Worm (Caenorhabditis elegans) whole organism, L3 larva: ENCODE data around the gene eif-2Balpha.

Source experiments
- R02D3.7 ChIP-seq: fragments of 150-350 bp; optimal IDR thresholded peaks from 2 replicates; lab custom pipeline; 2014; ENCODE audit warnings: missing biosample characterization, missing genetic modification characterization
- ZK546.5 ChIP-seq: sonication (generic microtip); optimal IDR thresholded peaks from 2 replicates; lab custom pipeline; 2017; ENCODE audit warnings: missing biosample characterization, missing genetic modification characterization
- ama-1 ChIP-seq: fragments of 150-350 bp; optimal IDR thresholded peaks from 2 replicates; lab custom pipeline; 2018
- ceh-16 ChIP-seq: sonication (generic microtip); optimal IDR thresholded peaks from 2 replicates; lab custom pipeline; 2017; ENCODE audit warnings: missing biosample characterization, missing genetic modification characterization
- ceh-28 ChIP-seq: fragments of 150-350 bp; optimal IDR thresholded peaks from 2 replicates; lab custom pipeline; 2014; ENCODE audit warnings: missing biosample characterization, missing genetic modification reagents, missing genetic modification characterization
- ceh-82 ChIP-seq: fragments of 150-350 bp; optimal IDR thresholded peaks from 2 replicates; lab custom pipeline; 2014; ENCODE audit warnings: missing biosample characterization, missing genetic modification characterization
- ceh-9 ChIP-seq: sonication (generic microtip); optimal IDR thresholded peaks from 2 replicates; lab custom pipeline; 2018; ENCODE audit warnings: missing biosample characterization, missing genetic modification characterization
- egl-27 ChIP-seq: sonication (generic microtip); optimal IDR thresholded peaks from 4 replicates; lab custom pipeline; 2017; ENCODE audit warnings: missing biosample characterization, missing genetic modification reagents, missing genetic modification characterization
- egl-5 ChIP-seq: fragments of 150-350 bp; optimal IDR thresholded peaks from 2 replicates; lab custom pipeline; 2017; ENCODE audit warnings: missing biosample characterization, missing genetic modification reagents, missing genetic modification characterization, inconsistent platforms
- elt-3 ChIP-seq, 3 experiments: fragments of 150-350 bp in 1 of 3; sonication (generic microtip) in 2 of 3; optimal IDR thresholded peaks; 2 replicates in 2 of 3; 4 replicates in 1 of 3; lab custom pipeline; 2014 to 2017; ENCODE audit warnings: missing biosample characterization in 3 of 3, missing genetic modification characterization in 3 of 3
- eor-1 ChIP-seq, 2 experiments: fragments of 150-350 bp; optimal IDR thresholded peaks; 2 replicates each; lab custom pipeline; 2014 to 2018; ENCODE audit warnings: missing biosample characterization in 2 of 2, missing genetic modification characterization in 2 of 2
- fkh-10 ChIP-seq: sonication (generic microtip); optimal IDR thresholded peaks from 2 replicates; lab custom pipeline; 2017; ENCODE audit warnings: missing biosample characterization, missing genetic modification reagents, missing genetic modification characterization
- fkh-2 ChIP-seq: fragments of 150-350 bp; optimal IDR thresholded peaks from 2 replicates; lab custom pipeline; 2014; ENCODE audit warnings: missing biosample characterization, missing genetic modification reagents, missing genetic modification characterization
- fos-1 ChIP-seq: fragments of 150-350 bp; optimal IDR thresholded peaks from 2 replicates; lab custom pipeline; 2014; ENCODE audit warnings: missing biosample characterization, missing genetic modification characterization
- hmg-11 ChIP-seq: sonication (generic microtip); optimal IDR thresholded peaks from 2 replicates; lab custom pipeline; 2016; ENCODE audit warnings: missing genetic modification characterization, missing compliant biosample characterization
- jun-1 ChIP-seq: fragments of 150-350 bp; optimal IDR thresholded peaks from 2 replicates; lab custom pipeline; 2014; ENCODE audit warnings: missing biosample characterization, missing genetic modification reagents, missing genetic modification characterization
- lin-15B ChIP-seq: fragments of 150-350 bp; optimal IDR thresholded peaks from 2 replicates; lab custom pipeline; 2014; ENCODE audit warnings: missing biosample characterization, missing genetic modification characterization
- lin-39 ChIP-seq: fragments of 150-350 bp; optimal IDR thresholded peaks from 2 replicates; lab custom pipeline; 2018; ENCODE audit warnings: missing biosample characterization, missing genetic modification reagents, missing genetic modification characterization
- lsy-12 ChIP-seq: sonication (generic microtip); optimal IDR thresholded peaks from 2 replicates; lab custom pipeline; 2016; ENCODE audit warnings: mild to moderate bottlenecking, missing genetic modification characterization, missing compliant biosample characterization
- mdl-1 ChIP-seq: fragments of 150-350 bp; optimal IDR thresholded peaks from 2 replicates; lab custom pipeline; 2014; ENCODE audit warnings: missing biosample characterization, missing genetic modification characterization
- mml-1 ChIP-seq: fragments of 150-350 bp; sonication (generic microtip); optimal IDR thresholded peaks from 3 replicates; lab custom pipeline; 2014; ENCODE audit warnings: missing biosample characterization, missing genetic modification characterization
- nfya-1 ChIP-seq: sonication (generic microtip); optimal IDR thresholded peaks from 2 replicates; lab custom pipeline; 2017; ENCODE audit warnings: missing genetic modification characterization, mild to moderate bottlenecking, missing compliant biosample characterization, antibody characterized with exemption, moderate library complexity; ENCODE audit not compliant: insufficient read depth
- nhr-23 ChIP-seq: fragments of 150-350 bp; optimal IDR thresholded peaks from 2 replicates; lab custom pipeline; 2014; ENCODE audit warnings: missing biosample characterization, missing genetic modification reagents, missing genetic modification characterization
- nhr-237 ChIP-seq: fragments of 150-350 bp; optimal IDR thresholded peaks from 2 replicates; lab custom pipeline; 2014; ENCODE audit warnings: missing biosample characterization, missing genetic modification characterization
- nhr-25 ChIP-seq: sonication (generic microtip); optimal IDR thresholded peaks from 2 replicates; lab custom pipeline; 2017; ENCODE audit warnings: missing biosample characterization, missing genetic modification characterization
- nhr-28 ChIP-seq: fragments of 150-350 bp; optimal IDR thresholded peaks from 2 replicates; lab custom pipeline; 2014; ENCODE audit warnings: missing biosample characterization, missing genetic modification characterization
- nhr-43 ChIP-seq: sonication (generic microtip); optimal IDR thresholded peaks from 2 replicates; lab custom pipeline; 2016; ENCODE audit warnings: mild to moderate bottlenecking, missing genetic modification characterization, missing compliant biosample characterization; ENCODE audit not compliant: poor library complexity, severe bottlenecking
- nhr-76 ChIP-seq: fragments of 150-350 bp; sonication (generic microtip); optimal IDR thresholded peaks from 5 replicates; lab custom pipeline; 2014; ENCODE audit warnings: missing biosample characterization, missing genetic modification characterization
- nhr-77 ChIP-seq: fragments of 150-350 bp; optimal IDR thresholded peaks from 2 replicates; lab custom pipeline; 2014; ENCODE audit warnings: missing biosample characterization, missing genetic modification characterization
- pha-4 ChIP-seq: fragments of 150-350 bp; optimal IDR thresholded peaks from 2 replicates; lab custom pipeline; 2014; ENCODE audit warnings: missing biosample characterization, missing genetic modification reagents, missing genetic modification characterization
- pqm-1 ChIP-seq: fragments of 150-350 bp; optimal IDR thresholded peaks from 2 replicates; lab custom pipeline; 2017; ENCODE audit warnings: missing biosample characterization, missing genetic modification characterization, inconsistent platforms
- sea-2 ChIP-seq: fragments of 150-350 bp; sonication (generic microtip); optimal IDR thresholded peaks from 4 replicates; lab custom pipeline; 2014; ENCODE audit warnings: missing biosample characterization, missing genetic modification reagents, missing genetic modification characterization
- snpc-4 ChIP-seq: fragments of 150-350 bp; optimal IDR thresholded peaks from 2 replicates; lab custom pipeline; 2014; ENCODE audit warnings: missing biosample characterization, missing genetic modification characterization
- tbx-2 ChIP-seq: sonication (generic microtip); optimal IDR thresholded peaks from 2 replicates; lab custom pipeline; 2016; ENCODE audit warnings: mild to moderate bottlenecking, missing genetic modification characterization, missing compliant biosample characterization
- unc-62 ChIP-seq: fragments of 150-350 bp; sonication (generic microtip); optimal IDR thresholded peaks from 4 replicates; lab custom pipeline; 2014; ENCODE audit warnings: missing biosample characterization, missing genetic modification reagents, missing genetic modification characterization
- zag-1 ChIP-seq: fragments of 150-350 bp; optimal IDR thresholded peaks from 2 replicates; lab custom pipeline; 2014; ENCODE audit warnings: missing biosample characterization, missing genetic modification characterization
- ztf-11 ChIP-seq: fragments of 150-350 bp; optimal IDR thresholded peaks from 2 replicates; lab custom pipeline; 2014; ENCODE audit warnings: missing biosample characterization, missing genetic modification characterization
- ztf-4 ChIP-seq: fragments of 150-350 bp; optimal IDR thresholded peaks from 2 replicates; lab custom pipeline; 2014; ENCODE audit warnings: missing biosample characterization, missing genetic modification characterization

Gene eif-2Balpha

DNA sequence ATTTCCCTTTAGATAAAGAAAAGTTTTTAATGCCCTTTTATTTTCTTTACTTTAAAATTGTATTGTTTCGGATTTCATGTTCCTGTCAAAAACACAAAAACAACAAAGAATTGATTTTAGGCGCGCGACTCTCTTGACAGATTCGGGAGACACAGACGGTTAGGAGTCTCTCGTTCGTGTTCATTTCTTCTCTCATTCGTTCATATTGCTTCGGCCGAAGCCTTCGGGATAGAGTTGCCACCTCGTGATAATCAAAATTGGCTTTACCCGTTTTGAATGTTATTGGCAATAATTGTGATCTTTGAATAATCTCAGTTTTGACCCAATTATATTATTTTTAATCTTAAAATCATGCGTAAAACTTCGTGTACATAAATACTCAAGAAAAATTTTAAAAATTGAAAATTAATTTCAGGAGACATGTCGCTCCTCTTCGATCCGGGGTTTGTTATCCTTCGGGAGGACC, 31.8 kb upstream of the eif-2Balpha start, which contains the start of gene F55H2.5:
Gene F55H2.5, plus strand, starts transcription at position 416 of the 466 bp plus-strand sequence.
- peak; percentile 43 for TF ChIP-seq ama-1
- no peak for TF ChIP-seq zag-1 (tag; lab: Kevin White, UChicago)
- TF ChIP-seq lin-15B (tag; lab: Kevin White, UChicago), result peak; percentile 2
- TF ChIP-seq ceh-9 (tag; lab: Kevin White, UChicago), result no peak
- peak; percentile 5 for TF ChIP-seq pha-4
- peak; percentile 18 for TF ChIP-seq nfya-1 (tag; lab: Kevin White, UChicago)
- peak; percentile 31 for TF ChIP-seq hmg-11 (tag; lab: Kevin White, UChicago)
- TF ChIP-seq, all 47 proteins: peak for 5

- TF ChIP-seq mml-1 (tag; lab: Kevin White, UChicago), result no peak
- no peak for TF ChIP-seq egl-27
- no peak for TF ChIP-seq R02D3.7 (tag; lab: Kevin White, UChicago)
- no peak for TF ChIP-seq nhr-25 (tag; lab: Kevin White, UChicago)
- TF ChIP-seq fkh-10, result no peak
- TF ChIP-seq tbx-2 (tag; lab: Kevin White, UChicago), result no peak
- TF ChIP-seq nhr-237 (tag; lab: Kevin White, UChicago), result no peak
- no peak for TF ChIP-seq snpc-4 (tag; lab: Kevin White, UChicago)
- TF ChIP-seq nhr-77 (tag; lab: Kevin White, UChicago), result no peak
- no peak for TF ChIP-seq ztf-4
- TF ChIP-seq nhr-43 (tag; lab: Kevin White, UChicago), result no peak
These were observed 31.3 kb upstream of the eif-2Balpha start for ce11 chrIII:9511660-9512059.

- TF ChIP-seq mml-1 (tag; lab: Kevin White, UChicago) (no peak), nhr-23 (tag; lab: Kevin White, UChicago) (no peak), jun-1 (tag; lab: Kevin White, UChicago) (no peak), R02D3.7 (tag; lab: Kevin White, UChicago) (no peak), nhr-28 (no peak), ZK546.5 (no peak), mdl-1 (tag; lab: Kevin White, UChicago) (no peak), pqm-1 (tag; lab: Kevin White, UChicago) (no peak), elt-3 (tag; optimal IDR thresholded peaks at IDR 0.05; lab: Kevin White, UChicago) (no peak), ztf-4 (no peak)
These were observed 29.9 kb upstream of the eif-2Balpha start for ce11 chrIII:9513006-9513405.

DNA sequence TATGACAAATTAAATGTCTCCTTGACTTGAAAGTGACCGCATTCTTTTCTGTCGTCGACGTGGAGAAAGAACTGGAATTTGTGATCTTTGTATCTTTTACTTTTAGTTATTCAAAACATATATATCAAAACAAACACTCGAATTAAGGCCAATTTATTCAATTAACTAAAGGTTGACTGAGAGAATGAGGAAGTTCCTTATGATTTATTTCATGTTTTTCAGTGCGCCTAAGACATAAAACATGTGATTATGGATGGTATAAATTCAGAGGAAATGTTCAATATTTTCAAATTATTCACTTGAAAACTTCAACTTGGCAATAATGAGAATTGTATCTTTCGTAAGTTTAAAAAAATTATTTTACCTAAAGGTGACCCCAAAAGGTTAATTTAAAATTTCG, 29.4 kb upstream of the eif-2Balpha start, which contains the start of gene F55H2.8:
Gene F55H2.8, plus strand, starts transcription at position 301 of the 400 bp plus-strand sequence.
- TF ChIP-seq ceh-16, result no peak
- no peak for TF ChIP-seq fkh-2 (tag; lab: Kevin White, UChicago)
- TF ChIP-seq pqm-1 (tag; lab: Kevin White, UChicago), result no peak
- TF ChIP-seq nhr-23 (tag; lab: Kevin White, UChicago), result peak; percentile 17

ce11 chrIII:9516148-9516547, 26.8 kb upstream of the eif-2Balpha start, which contains the start of gene F55H2.7:
Gene F55H2.7, minus strand, starts transcription at chrIII:9516248.
- TF ChIP-seq nhr-237 (tag; lab: Kevin White, UChicago) (no peak), fkh-2 (tag; lab: Kevin White, UChicago) (no peak), mdl-1 (tag; lab: Kevin White, UChicago) (no peak), sea-2 (no peak), ceh-82 (tag; lab: Kevin White, UChicago) (no peak), nhr-43 (tag; lab: Kevin White, UChicago) (no peak), ztf-4 (no peak), elt-3 (tag; optimal IDR thresholded peaks at IDR 0.05; lab: Kevin White, UChicago) (no peak)

DNA sequence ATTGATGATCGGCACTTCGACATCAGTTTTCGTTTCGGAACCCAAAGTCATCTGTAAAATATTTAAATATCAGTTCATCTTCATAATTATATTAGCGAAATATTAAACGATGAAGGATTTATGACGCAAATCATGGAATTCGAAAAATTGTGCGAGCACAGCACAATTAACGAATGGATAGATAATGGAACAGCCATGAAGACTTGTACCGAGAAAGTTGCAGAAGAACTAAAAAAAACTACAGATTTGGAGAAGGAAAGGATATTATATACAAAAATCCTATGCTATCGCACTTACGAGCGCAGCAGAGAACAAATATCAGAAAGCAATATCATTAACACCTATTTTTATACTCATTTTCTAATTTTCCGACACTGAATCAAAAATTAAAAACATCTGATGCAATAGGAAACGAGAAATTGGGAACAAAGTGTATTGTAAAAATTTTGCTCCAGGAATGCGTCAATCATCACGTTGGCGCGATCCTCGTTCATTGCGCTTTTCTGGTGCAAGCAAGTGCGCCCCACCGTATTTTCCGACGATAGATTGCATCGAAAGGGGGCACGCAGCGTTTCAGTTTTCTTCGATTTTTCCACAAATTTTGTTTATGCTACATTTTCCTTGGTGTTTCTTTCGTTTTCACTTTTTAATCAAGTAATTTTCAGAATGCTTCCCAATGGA, 21.4 kb upstream of the eif-2Balpha start, which contains the start of the genes clu-1 and prp-40:
Gene clu-1, minus strand, starts transcription at position 51 of the 681 bp plus-strand sequence.
Gene prp-40, plus strand, starts transcription at position 666 of the 681 bp plus-strand sequence.
- TF ChIP-seq jun-1 (tag; lab: Kevin White, UChicago), result peak; percentile 80
- no peak for TF ChIP-seq unc-62 (GFP tag; lab: Kevin White, UChicago)
- TF ChIP-seq eor-1 (tag; optimal IDR thresholded peaks at IDR 0.05; lab: Kevin White, UChicago), result no peak
- TF ChIP-seq ceh-82 (tag; lab: Kevin White, UChicago), result peak; percentile 57
- peak; percentile 69 for TF ChIP-seq fkh-10
- no peak for TF ChIP-seq nhr-76 (tag; lab: Kevin White, UChicago)
- TF ChIP-seq fkh-2 (tag; lab: Kevin White, UChicago), result no peak
- TF ChIP-seq lin-39 (tag; lab: Kevin White, UChicago), result peak; percentile 90
- TF ChIP-seq pqm-1 (tag; lab: Kevin White, UChicago), result peak; percentile 74
- no peak for TF ChIP-seq ceh-9 (tag; lab: Kevin White, UChicago)
- peak; percentile 71 for TF ChIP-seq egl-27
- peak; percentile 72 for TF ChIP-seq egl-5 (tag; lab: Kevin White, UChicago)
- TF ChIP-seq mml-1 (tag; lab: Kevin White, UChicago), result no peak
- TF ChIP-seq ceh-16, result no peak
- TF ChIP-seq pha-4, result peak; percentile 93
- TF ChIP-seq fos-1, result no peak
- no peak for TF ChIP-seq nhr-28
- peak; percentile 98 for TF ChIP-seq lin-15B (tag; lab: Kevin White, UChicago)
- peak; percentile 90 for TF ChIP-seq snpc-4 (tag; lab: Kevin White, UChicago)
- TF ChIP-seq ceh-28 (tag; lab: Kevin White, UChicago), result peak; percentile 76
- no peak for TF ChIP-seq elt-3 (tag; optimal IDR thresholded peaks at IDR 0.05; lab: Kevin White, UChicago)
- no peak for TF ChIP-seq ztf-11
- peak; percentile 50 for TF ChIP-seq ztf-4
- peak; percentile 80 for TF ChIP-seq lsy-12 (tag; lab: Kevin White, UChicago)
